Fruit fly (Drosophila melanogaster) whole organism, embryonic: ENCODE results near the gene Roc1b.
A peak's percentile ranks its signal among the peaks of the same experiment; 100 is the strongest.

Experiments
- ATbp ChIP-seq: fragments of 200-800 bp; sonication (Bioruptor generic); optimal IDR thresholded peaks from 2 replicates; lab custom pipeline; 2017; ENCODE audit warnings: missing biosample characterization, mild to moderate bottlenecking, missing genetic modification characterization, missing genetic modification reagents
- Ada2b ChIP-seq: fragments of 200-800 bp; sonication (Bioruptor generic); IDR thresholded peaks from 2 replicates; pipeline ENCODE4 v1.3.6; 2022; ENCODE audit warnings: missing biosample characterization, missing genetic modification characterization
- Antp ChIP-seq: fragments of 200-800 bp; sonication (Bioruptor generic); optimal IDR thresholded peaks from 3 replicates; lab custom pipeline; 2016; ENCODE audit warnings: missing biosample characterization, missing genetic modification characterization
- CG1024 ChIP-seq: fragments of 200-800 bp; sonication (Bioruptor generic); IDR thresholded peaks from 2 replicates; pipeline ENCODE4 v1.3.6; 2022; ENCODE audit warnings: missing biosample characterization, missing genetic modification characterization
- CG10979 ChIP-seq: fragments of 200-800 bp; sonication (Bioruptor generic); optimal IDR thresholded peaks from 2 replicates; lab custom pipeline; 2018; ENCODE audit warnings: missing biosample characterization, mild to moderate bottlenecking, missing genetic modification characterization, moderate library complexity
- CG12299 ChIP-seq: fragments of 200-800 bp; sonication (Bioruptor generic); optimal IDR thresholded peaks from 2 replicates; lab custom pipeline; 2018; ENCODE audit warnings: missing biosample characterization, mild to moderate bottlenecking, missing genetic modification characterization
- CG15269 ChIP-seq: fragments of 200-800 bp; sonication (Bioruptor generic); optimal IDR thresholded peaks from 2 replicates; lab custom pipeline; 2018; ENCODE audit warnings: missing biosample characterization, mild to moderate bottlenecking, missing genetic modification characterization, moderate library complexity
- CG16779 ChIP-seq: fragments of 200-800 bp; sonication (Bioruptor generic); IDR thresholded peaks from 2 replicates; pipeline ENCODE4 v1.3.6; 2022; ENCODE audit warnings: missing biosample characterization, missing genetic modification characterization
- CG18476 ChIP-seq: fragments of 200-800 bp; sonication (Bioruptor generic); optimal IDR thresholded peaks from 2 replicates; lab custom pipeline; 2016; ENCODE audit warnings: missing biosample characterization, mild to moderate bottlenecking, missing genetic modification characterization
- CG2116 ChIP-seq: fragments of 200-800 bp; sonication (Bioruptor generic); optimal IDR thresholded peaks from 3 replicates; lab custom pipeline; 2018; ENCODE audit warnings: missing biosample characterization, mild to moderate bottlenecking, missing genetic modification characterization
- CG2120 ChIP-seq: fragments of 200-800 bp; sonication (Bioruptor generic); optimal IDR thresholded peaks from 3 replicates; lab custom pipeline; 2016; ENCODE audit warnings: missing biosample characterization, missing genetic modification characterization
- CG2129 ChIP-seq: fragments of 200-800 bp; sonication (Bioruptor generic); IDR thresholded peaks from 2 replicates; pipeline ENCODE4 v1.3.6; 2022; ENCODE audit warnings: missing biosample characterization, missing genetic modification characterization; ENCODE audit not compliant: partially characterized antibody
- CG32532 ChIP-seq: fragments of 200-800 bp; sonication (Bioruptor generic); IDR thresholded peaks from 2 replicates; pipeline ENCODE4 v1.3.6; 2022; ENCODE audit warnings: missing biosample characterization, missing genetic modification characterization
- CG32772 ChIP-seq: fragments of 200-800 bp; sonication (Bioruptor generic); IDR thresholded peaks from 2 replicates; pipeline ENCODE4 v1.3.6; 2022; ENCODE audit warnings: missing biosample characterization, missing genetic modification characterization
- CG5180 ChIP-seq: fragments of 200-800 bp; sonication (Bioruptor generic); optimal IDR thresholded peaks from 3 replicates; lab custom pipeline; 2017; ENCODE audit warnings: missing biosample characterization, missing genetic modification characterization, mild to moderate bottlenecking, moderate library complexity, missing genetic modification reagents
- CG6272 ChIP-seq: fragments of 200-800 bp; sonication (Bioruptor generic); IDR thresholded peaks from 2 replicates; pipeline ENCODE4 v1.3.6; 2022; ENCODE audit warnings: missing biosample characterization, missing genetic modification characterization
- CG8359 ChIP-seq: fragments of 200-800 bp; sonication (Bioruptor generic); optimal IDR thresholded peaks from 2 replicates; lab custom pipeline; 2017; ENCODE audit warnings: missing biosample characterization, mild to moderate bottlenecking, missing genetic modification characterization, borderline replicate concordance
- CG8388 ChIP-seq: fragments of 200-800 bp; sonication (Bioruptor generic); optimal IDR thresholded peaks from 2 replicates; lab custom pipeline; 2019; ENCODE audit warnings: missing biosample characterization, mild to moderate bottlenecking, missing genetic modification characterization, moderate library complexity
- Camta ChIP-seq: fragments of 200-800 bp; sonication (Bioruptor generic); optimal IDR thresholded peaks from 2 replicates; lab custom pipeline; 2016; ENCODE audit warnings: missing biosample characterization, missing genetic modification characterization
- Dad ChIP-seq: fragments of 200-800 bp; sonication (Bioruptor generic); optimal IDR thresholded peaks from 3 replicates; lab custom pipeline; 2016; ENCODE audit warnings: missing biosample characterization, missing genetic modification characterization
- Doc2 ChIP-seq: fragments of 200-800 bp; sonication (Bioruptor generic); IDR thresholded peaks from 2 replicates; pipeline ENCODE4 v1.3.6; 2022; ENCODE audit warnings: missing biosample characterization, missing genetic modification characterization
- Fer1 ChIP-seq: fragments of 200-800 bp; sonication (Bioruptor generic); optimal IDR thresholded peaks from 2 replicates; lab custom pipeline; 2017; ENCODE audit warnings: missing biosample characterization, mild to moderate bottlenecking, missing genetic modification characterization
- HLH4C ChIP-seq: fragments of 200-800 bp; sonication (Bioruptor generic); IDR thresholded peaks from 3 replicates; pipeline ENCODE4 v1.3.6; 2022; ENCODE audit warnings: missing biosample characterization, missing genetic modification characterization; ENCODE audit not compliant: partially characterized antibody
- MESR4 ChIP-seq: fragments of 200-800 bp; sonication (Bioruptor generic); optimal IDR thresholded peaks from 2 replicates; lab custom pipeline; 2018; ENCODE audit warnings: missing biosample characterization, mild to moderate bottlenecking, missing genetic modification characterization, moderate library complexity
- Nf-YA ChIP-seq: fragments of 200-800 bp; sonication (Bioruptor generic); IDR thresholded peaks from 2 replicates; pipeline ENCODE4 v1.3.6; 2022; ENCODE audit warnings: missing biosample characterization, missing genetic modification characterization
- Nf-YB ChIP-seq: fragments of 200-800 bp; sonication (Bioruptor generic); optimal IDR thresholded peaks from 3 replicates; lab custom pipeline; 2019; ENCODE audit warnings: missing biosample characterization, mild to moderate bottlenecking, missing genetic modification characterization, moderate library complexity
- Six4 ChIP-seq: fragments of 200-800 bp; sonication (Bioruptor generic); optimal IDR thresholded peaks from 2 replicates; lab custom pipeline; 2016; ENCODE audit warnings: missing biosample characterization, missing genetic modification characterization
- Sry-β ChIP-seq: fragments of 200-800 bp; sonication (Bioruptor generic); optimal IDR thresholded peaks from 2 replicates; lab custom pipeline; 2018; ENCODE audit warnings: missing biosample characterization, mild to moderate bottlenecking, missing genetic modification characterization, moderate library complexity
- Xbp1 ChIP-seq: fragments of 200-800 bp; sonication (Bioruptor generic); optimal IDR thresholded peaks from 3 replicates; lab custom pipeline; 2016; ENCODE audit warnings: missing biosample characterization, mild to moderate bottlenecking, missing genetic modification characterization
- amos ChIP-seq: fragments of 200-800 bp; sonication (Bioruptor generic); IDR thresholded peaks from 2 replicates; pipeline ENCODE4 v1.3.6; 2022; ENCODE audit warnings: missing biosample characterization, missing genetic modification characterization; ENCODE audit not compliant: partially characterized antibody
- ase ChIP-seq: fragments of 200-800 bp; sonication (Bioruptor generic); IDR thresholded peaks from 3 replicates; pipeline ENCODE4 v1.3.6; 2022; ENCODE audit warnings: missing biosample characterization, missing genetic modification characterization
- bbx ChIP-seq: fragments of 200-800 bp; sonication (Bioruptor generic); IDR thresholded peaks from 2 replicates; pipeline ENCODE4 v1.3.6; 2022; ENCODE audit warnings: missing biosample characterization, missing genetic modification characterization; ENCODE audit not compliant: partially characterized antibody
- chm ChIP-seq: fragments of 200-800 bp; sonication (Bioruptor generic); IDR thresholded peaks from 2 replicates; pipeline ENCODE4 v1.3.6; 2022; ENCODE audit warnings: missing biosample characterization, missing genetic modification characterization
- ci ChIP-seq: fragments of 200-800 bp; sonication (Bioruptor generic); IDR thresholded peaks from 3 replicates; pipeline ENCODE4 v1.3.6; 2022; ENCODE audit warnings: missing biosample characterization, missing genetic modification characterization
- cwo ChIP-seq: fragments of 200-800 bp; sonication (Bioruptor generic); optimal IDR thresholded peaks from 3 replicates; lab custom pipeline; 2017; ENCODE audit warnings: missing biosample characterization, missing genetic modification characterization, mild to moderate bottlenecking, moderate library complexity, missing genetic modification reagents
- dati ChIP-seq: fragments of 200-800 bp; sonication (Bioruptor generic); IDR thresholded peaks from 2 replicates; pipeline ENCODE4 v1.3.6; 2022; ENCODE audit warnings: missing biosample characterization, missing genetic modification characterization
- gsb ChIP-seq: fragments of 200-800 bp; sonication (Bioruptor generic); IDR thresholded peaks from 2 replicates; pipeline ENCODE4 v1.3.6; 2022; ENCODE audit warnings: missing biosample characterization, missing genetic modification characterization
- hkb ChIP-seq, 2 experiments: fragments of 200-800 bp in 1 of 2; fragments of >200 bp in 1 of 2; sonication (Bioruptor generic) in 1 of 2; IDR thresholded peaks in 1 of 2; optimal IDR thresholded peaks in 1 of 2; 2 replicates each; pipeline versions ENCODE4 v1.3.6 to Lab custom; 2017 to 2022; ENCODE audit warnings: missing biosample characterization in 1 of 2, missing genetic modification characterization in 1 of 2
- luna ChIP-seq: fragments of 200-800 bp; sonication (Bioruptor generic); optimal IDR thresholded peaks from 2 replicates; lab custom pipeline; 2016; ENCODE audit warnings: missing biosample characterization, missing genetic modification characterization
- nerfin-2 ChIP-seq: fragments of 200-800 bp; sonication (Bioruptor generic); IDR thresholded peaks from 2 replicates; pipeline ENCODE4 v1.3.6; 2022; ENCODE audit warnings: missing biosample characterization, missing genetic modification characterization; ENCODE audit not compliant: partially characterized antibody
- org-1 ChIP-seq: fragments of 200-800 bp; sonication (Bioruptor generic); optimal IDR thresholded peaks from 2 replicates; lab custom pipeline; 2017; ENCODE audit warnings: missing biosample characterization, missing genetic modification characterization
- prd ChIP-seq, 3 experiments: fragments of >200 bp in 2 of 3; fragments of 200-800 bp in 1 of 3; sonication (Bioruptor generic) in 1 of 3; optimal IDR thresholded peaks in 2 of 3; IDR thresholded peaks in 1 of 3; 2 replicates in 2 of 3; 3 replicates in 1 of 3; pipeline versions ENCODE4 v1.3.6 to Lab custom; 2017 to 2022; ENCODE audit warnings: missing biosample characterization in 1 of 3, missing genetic modification characterization in 1 of 3
- psq ChIP-seq: fragments of 200-800 bp; sonication (Bioruptor generic); optimal IDR thresholded peaks from 2 replicates; lab custom pipeline; 2017; ENCODE audit warnings: missing biosample characterization, missing genetic modification characterization
- sens ChIP-seq: fragments of 200-800 bp; sonication (Bioruptor generic); peaks from one replicate; lab custom pipeline; 2016; ENCODE audit warnings: missing biosample characterization, missing genetic modification characterization
- seq ChIP-seq: fragments of 200-800 bp; sonication (Bioruptor generic); IDR thresholded peaks from 2 replicates; pipeline ENCODE4 v1.3.6; 2022; ENCODE audit warnings: missing biosample characterization, missing genetic modification characterization
- slp2 ChIP-seq: fragments of 200-800 bp; sonication (Bioruptor generic); optimal IDR thresholded peaks from 2 replicates; lab custom pipeline; 2016; ENCODE audit warnings: missing biosample characterization, missing genetic modification characterization
- sna ChIP-seq: fragments of 200-800 bp; sonication (Bioruptor generic); IDR thresholded peaks from 2 replicates; pipeline ENCODE4 v1.3.6; 2022; ENCODE audit warnings: missing biosample characterization, missing genetic modification characterization; ENCODE audit not compliant: partially characterized antibody
- so ChIP-seq: fragments of 200-800 bp; sonication (Bioruptor generic); IDR thresholded peaks from 3 replicates; pipeline ENCODE4 v1.3.6; 2022; ENCODE audit warnings: missing biosample characterization, missing genetic modification characterization

The Roc1b gene

dm6 chr3L:350651-351228 is 7.0 kb upstream of the Roc1b start (continued):
- no peak for TF ChIP-seq CG8359 (GFP tag; lab: Kevin White, UChicago)
- TF ChIP-seq sens, result peak; percentile 97
- no peak for TF ChIP-seq MESR4 (GFP tag; lab: Kevin White, UChicago)
- peak; percentile 29 for TF ChIP-seq psq (GFP tag; lab: Kevin White, UChicago)
- TF ChIP-seq nerfin-2 (GFP tag; lab: Robert Waterston, UW), result no peak
- TF ChIP-seq Doc2 (GFP tag; lab: Robert Waterston, UW), result 0 out of 2 replicates have a peak, but pooled peaks have one; percentile 32
- peak; percentile 70; the same call in 2 of the 3 replicates for TF ChIP-seq ci (GFP tag; lab: Robert Waterston, UW)
- TF ChIP-seq gsb (GFP tag; lab: Robert Waterston, UW), result peak; percentile 56; the same call in 1 of the 2 replicates
- peak; percentile 8 for TF ChIP-seq ATbp (GFP tag; lab: Kevin White, UChicago)
- peak; percentile 87 for TF ChIP-seq CG32532 (GFP tag; lab: Robert Waterston, UW)
- TF ChIP-seq HLH4C (GFP tag; lab: Robert Waterston, UW), result no peak
- TF ChIP-seq CG6272 (GFP tag; lab: Robert Waterston, UW), result peak; percentile 69
- TF ChIP-seq Nf-YA (GFP tag; lab: Robert Waterston, UW), result peak; percentile 61
- TF ChIP-seq Nf-YB (GFP tag; lab: Kevin White, UChicago), result peak; percentile 42
- TF ChIP-seq Xbp1, result peak; percentile 72
- TF ChIP-seq chm, result peak; percentile 55; the same call in 1 of the 2 replicates
- TF ChIP-seq luna (GFP tag; lab: Kevin White, UChicago), result peak; percentile 43
- TF ChIP-seq Dad (GFP tag; lab: Kevin White, UChicago), result peak; percentile 52
- TF ChIP-seq CG12299 (tag; lab: Kevin White, UChicago), result peak; percentile 1
- TF ChIP-seq Ada2b (GFP tag; lab: Robert Waterston, UW), result peak; percentile 84
- TF ChIP-seq CG1024 (GFP tag; lab: Robert Waterston, UW), result peak; percentile 74
- peak; percentile 84 for TF ChIP-seq cwo (GFP tag; lab: Kevin White, UChicago)
- TF ChIP-seq Six4 (GFP tag; lab: Kevin White, UChicago), result peak; percentile 17
- TF ChIP-seq prd (optimal IDR thresholded peaks at IDR 0.05; lab: Kevin White, UChicago), result no peak
- peak; percentile 83 for TF ChIP-seq prd (GFP tag; IDR thresholded peaks at IDR 0.05; lab: Robert Waterston, UW)
- TF ChIP-seq seq, result peak; percentile 54
- no peak for TF ChIP-seq CG2129 (GFP tag; lab: Robert Waterston, UW)
- no peak for TF ChIP-seq bbx (GFP tag; lab: Robert Waterston, UW)
- peak; percentile 60 for TF ChIP-seq org-1 (GFP tag; lab: Kevin White, UChicago)
- peak; percentile 79 for TF ChIP-seq Fer1
- no peak for TF ChIP-seq sna (GFP tag; lab: Robert Waterston, UW)
- peak; percentile 55 for TF ChIP-seq slp2 (GFP tag; lab: Kevin White, UChicago)
- TF ChIP-seq Antp, result peak; percentile 4
- TF ChIP-seq hkb (optimal IDR thresholded peaks at IDR 0.05; lab: Kevin White, UChicago), result no peak
- TF ChIP-seq hkb (GFP tag; IDR thresholded peaks at IDR 0.05; lab: Robert Waterston, UW), result peak; percentile 90
- no peak for TF ChIP-seq CG16779 (GFP tag; lab: Robert Waterston, UW)
- TF ChIP-seq CG15269 (tag; lab: Kevin White, UChicago), result peak; percentile 79
- peak; percentile 28 for TF ChIP-seq CG5180 (GFP tag; lab: Kevin White, UChicago)
- TF ChIP-seq amos (GFP tag; lab: Robert Waterston, UW), result no peak
- TF ChIP-seq CG18476, result peak; percentile 79
- TF ChIP-seq CG2120 (GFP tag; lab: Kevin White, UChicago), result peak; percentile 84
- peak; percentile 61 for TF ChIP-seq Camta (GFP tag; lab: Kevin White, UChicago)
- peak; percentile 69; the same call in 2 of the 3 replicates for TF ChIP-seq ase (GFP tag; lab: Robert Waterston, UW)
- peak; percentile 69; the same call in 1 of the 3 replicates for TF ChIP-seq so (GFP tag; lab: Robert Waterston, UW)
- peak; percentile 60 for TF ChIP-seq CG8388 (GFP tag; lab: Kevin White, UChicago)
- peak; percentile 82 for TF ChIP-seq CG10979 (tag; lab: Kevin White, UChicago)
- peak; percentile 62; the same call in 1 of the 2 replicates for TF ChIP-seq dati (GFP tag; lab: Robert Waterston, UW)
- peak; percentile 77 for TF ChIP-seq CG32772
- no peak for TF ChIP-seq Sry-β (GFP tag; lab: Kevin White, UChicago)
- peak; percentile 1 for TF ChIP-seq CG2116
